Fruit fly (Drosophila melanogaster) whole organism, embryonic: ENCODE data around the gene fne.

ENCODE experiments used
- Asciz ChIP-seq: fragments of 200-800 bp; sonication (Bioruptor generic); optimal IDR thresholded peaks from 2 replicates; lab custom pipeline; 2017; ENCODE audit warnings: missing biosample characterization, mild to moderate bottlenecking, missing genetic modification characterization, missing genetic modification reagents
- CG10267 ChIP-seq: fragments of 200-800 bp; sonication (Bioruptor generic); optimal IDR thresholded peaks from 2 replicates; lab custom pipeline; 2018; ENCODE audit warnings: missing biosample characterization, mild to moderate bottlenecking, missing genetic modification characterization, moderate library complexity
- CG11504 ChIP-seq: fragments of 200-800 bp; sonication (Bioruptor generic); optimal IDR thresholded peaks from 3 replicates; lab custom pipeline; 2019; ENCODE audit warnings: missing biosample characterization, mild to moderate bottlenecking, missing genetic modification characterization, moderate library complexity
- CG12071 ChIP-seq: fragments of 200-800 bp; sonication (Bioruptor generic); optimal IDR thresholded peaks from 3 replicates; lab custom pipeline; 2018; ENCODE audit warnings: missing biosample characterization, mild to moderate bottlenecking, missing genetic modification characterization
- CG12219 ChIP-seq: fragments of 200-800 bp; sonication (Bioruptor generic); optimal IDR thresholded peaks from 3 replicates; lab custom pipeline; 2018; ENCODE audit warnings: missing biosample characterization, mild to moderate bottlenecking, missing genetic modification characterization
- CG1233 ChIP-seq: fragments of 200-800 bp; sonication (Bioruptor generic); optimal IDR thresholded peaks from 4 replicates; lab custom pipeline; 2018; ENCODE audit warnings: missing biosample characterization, mild to moderate bottlenecking, missing genetic modification characterization
- CG12942 ChIP-seq: fragments of 200-800 bp; sonication (Bioruptor generic); optimal IDR thresholded peaks from 3 replicates; lab custom pipeline; 2016; ENCODE audit warnings: missing biosample characterization, missing genetic modification characterization
- CG14050 ChIP-seq: fragments of 200-800 bp; sonication (Bioruptor generic); IDR thresholded peaks from 3 replicates; pipeline ENCODE4 v1.3.6; 2022; ENCODE audit warnings: missing biosample characterization, missing genetic modification characterization
- CG1529 ChIP-seq: fragments of 200-800 bp; sonication (Bioruptor generic); optimal IDR thresholded peaks from 3 replicates; lab custom pipeline; 2018; ENCODE audit warnings: missing biosample characterization, missing genetic modification characterization
- CG1603 ChIP-seq: fragments of 200-800 bp; sonication (Bioruptor generic); optimal IDR thresholded peaks from 2 replicates; lab custom pipeline; 2019; ENCODE audit warnings: missing biosample characterization, mild to moderate bottlenecking, missing genetic modification characterization, moderate library complexity
- CG16779 ChIP-seq: fragments of 200-800 bp; sonication (Bioruptor generic); IDR thresholded peaks from 2 replicates; pipeline ENCODE4 v1.3.6; 2022; ENCODE audit warnings: missing biosample characterization, missing genetic modification characterization
- CG17361 ChIP-seq: fragments of 200-800 bp; sonication (Bioruptor generic); IDR thresholded peaks from 3 replicates; pipeline ENCODE4 v1.3.6; 2022; ENCODE audit warnings: missing biosample characterization, missing genetic modification characterization
- CG31441 ChIP-seq: fragments of 200-800 bp; sonication (Bioruptor generic); IDR thresholded peaks from 2 replicates; pipeline ENCODE4 v1.3.6; 2022; ENCODE audit warnings: missing biosample characterization, missing genetic modification characterization
- CG33557 ChIP-seq: fragments of 200-800 bp; sonication (Bioruptor generic); optimal IDR thresholded peaks from 2 replicates; lab custom pipeline; 2019; ENCODE audit warnings: missing biosample characterization, mild to moderate bottlenecking, missing genetic modification characterization, moderate library complexity
- CG3407 ChIP-seq: fragments of 200-800 bp; sonication (Bioruptor generic); optimal IDR thresholded peaks from 2 replicates; lab custom pipeline; 2018; ENCODE audit warnings: missing biosample characterization, mild to moderate bottlenecking, missing genetic modification characterization
- CG34224 ChIP-seq: fragments of 200-800 bp; sonication (Bioruptor generic); IDR thresholded peaks from 3 replicates; pipeline ENCODE4 v1.3.6; 2022; ENCODE audit warnings: missing biosample characterization, missing genetic modification characterization; ENCODE audit not compliant: partially characterized antibody
- CG4820 ChIP-seq: fragments of 200-800 bp; sonication (Bioruptor generic); optimal IDR thresholded peaks from 3 replicates; lab custom pipeline; 2016; ENCODE audit warnings: missing biosample characterization, missing genetic modification characterization
- CG6254 ChIP-seq: fragments of 200-800 bp; sonication (Bioruptor generic); optimal IDR thresholded peaks from 3 replicates; lab custom pipeline; 2017; ENCODE audit warnings: mild to moderate bottlenecking, missing biosample characterization, missing genetic modification reagents, missing genetic modification characterization
- CG6272 ChIP-seq: fragments of 200-800 bp; sonication (Bioruptor generic); IDR thresholded peaks from 2 replicates; pipeline ENCODE4 v1.3.6; 2022; ENCODE audit warnings: missing biosample characterization, missing genetic modification characterization
- CG6683 ChIP-seq: fragments of 200-800 bp; sonication (Bioruptor generic); optimal IDR thresholded peaks from 2 replicates; lab custom pipeline; 2017; ENCODE audit warnings: missing biosample characterization, mild to moderate bottlenecking, missing genetic modification characterization, missing genetic modification reagents
- CG6765 ChIP-seq: fragments of 200-800 bp; sonication (Bioruptor generic); optimal IDR thresholded peaks from 3 replicates; lab custom pipeline; 2017; ENCODE audit warnings: missing biosample characterization, mild to moderate bottlenecking, missing genetic modification characterization
- CG7786 ChIP-seq: fragments of 200-800 bp; sonication (Bioruptor generic); optimal IDR thresholded peaks from 2 replicates; lab custom pipeline; 2016; ENCODE audit warnings: missing biosample characterization, missing genetic modification characterization
- CG8281 ChIP-seq: fragments of 200-800 bp; sonication (Bioruptor generic); optimal IDR thresholded peaks from 2 replicates; lab custom pipeline; 2018; ENCODE audit warnings: missing biosample characterization, mild to moderate bottlenecking, missing genetic modification characterization, moderate library complexity
- D19A ChIP-seq: fragments of 200-800 bp; optimal IDR thresholded peaks from 3 replicates; lab custom pipeline; 2019; ENCODE audit warnings: missing biosample characterization, mild to moderate bottlenecking, missing genetic modification characterization, moderate library complexity
- Fer2 ChIP-seq: fragments of 200-800 bp; sonication (Bioruptor generic); optimal IDR thresholded peaks from 2 replicates; lab custom pipeline; 2018; ENCODE audit warnings: missing biosample characterization, mild to moderate bottlenecking, missing genetic modification characterization, moderate library complexity
- HLH3B ChIP-seq: fragments of 200-800 bp; sonication (Bioruptor generic); IDR thresholded peaks from 2 replicates; pipeline ENCODE4 v1.3.6; 2022; ENCODE audit warnings: missing biosample characterization, missing genetic modification characterization
- HLH54F ChIP-seq: fragments of 200-800 bp; sonication (Bioruptor generic); optimal IDR thresholded peaks from 3 replicates; lab custom pipeline; 2016; ENCODE audit warnings: missing biosample characterization, missing genetic modification characterization
- Hr39 ChIP-seq: fragments of >200 bp; optimal IDR thresholded peaks from 2 replicates; lab custom pipeline; 2017
- Hsf ChIP-seq: fragments of 200-800 bp; sonication (Bioruptor generic); optimal IDR thresholded peaks from 3 replicates; lab custom pipeline; 2016; ENCODE audit warnings: missing biosample characterization, missing genetic modification characterization
- Kr ChIP-seq: fragments of 200-800 bp; sonication (Bioruptor generic); optimal IDR thresholded peaks from 2 replicates; lab custom pipeline; 2017; ENCODE audit warnings: missing biosample characterization, mild to moderate bottlenecking, missing genetic modification characterization
- Sox100B ChIP-seq: fragments of 200-800 bp; sonication (Bioruptor generic); optimal IDR thresholded peaks from 3 replicates; lab custom pipeline; 2018; ENCODE audit warnings: missing biosample characterization, mild to moderate bottlenecking, missing genetic modification characterization
- TFAM ChIP-seq: fragments of 200-800 bp; sonication (Bioruptor generic); optimal IDR thresholded peaks from 2 replicates; lab custom pipeline; 2017; ENCODE audit warnings: missing biosample characterization, missing genetic modification characterization, inconsistent platforms
- bcd ChIP-seq: fragments of 200-800 bp; sonication (Bioruptor generic); optimal IDR thresholded peaks from 2 replicates; lab custom pipeline; 2017; ENCODE audit warnings: missing biosample characterization, mild to moderate bottlenecking, missing genetic modification characterization
- bsh ChIP-seq, 2 experiments: fragments of 200-800 bp; sonication (Bioruptor generic); optimal IDR thresholded peaks; 2 replicates each; lab custom pipeline; 2017 to 2018; ENCODE audit warnings: mild to moderate bottlenecking in 2 of 2, missing biosample characterization in 2 of 2, missing genetic modification characterization in 2 of 2, moderate library complexity in 1 of 2
- chinmo ChIP-seq: fragments of 200-800 bp; sonication (Bioruptor generic); IDR thresholded peaks from 4 replicates; pipeline ENCODE4 v1.3.6; 2022; ENCODE audit warnings: missing biosample characterization, missing genetic modification characterization; ENCODE audit not compliant: partially characterized antibody
- dmrt11E ChIP-seq: fragments of 200-800 bp; sonication (Bioruptor generic); optimal IDR thresholded peaks from 3 replicates; lab custom pipeline; 2018; ENCODE audit warnings: missing biosample characterization, mild to moderate bottlenecking, missing genetic modification characterization, moderate library complexity
- dmrt99B ChIP-seq: fragments of 200-800 bp; sonication (Bioruptor generic); optimal IDR thresholded peaks from 2 replicates; lab custom pipeline; 2018; ENCODE audit warnings: missing biosample characterization, mild to moderate bottlenecking, missing genetic modification characterization, moderate library complexity
- dpn ChIP-seq, 2 experiments: fragments of 200-800 bp; sonication (Bioruptor generic); optimal IDR thresholded peaks; 3 replicates each; lab custom pipeline; 2016; ENCODE audit warnings: missing biosample characterization in 2 of 2, missing genetic modification characterization in 2 of 2
- exex ChIP-seq: fragments of 200-800 bp; sonication (Bioruptor generic); optimal IDR thresholded peaks from 4 replicates; lab custom pipeline; 2018; ENCODE audit warnings: missing biosample characterization, mild to moderate bottlenecking, missing genetic modification characterization, moderate library complexity
- fd3F ChIP-seq: fragments of 200-800 bp; sonication (Bioruptor generic); optimal IDR thresholded peaks from 2 replicates; lab custom pipeline; 2018; ENCODE audit warnings: missing biosample characterization, mild to moderate bottlenecking, missing genetic modification characterization, moderate library complexity
- ftz-f1 ChIP-seq: fragments of 200-800 bp; sonication (Bioruptor generic); optimal IDR thresholded peaks from 2 replicates; lab custom pipeline; 2016; ENCODE audit warnings: missing biosample characterization, missing genetic modification characterization
- gfzf ChIP-seq: fragments of 200-800 bp; sonication (Bioruptor generic); optimal IDR thresholded peaks from 2 replicates; lab custom pipeline; 2016; ENCODE audit warnings: missing biosample characterization, mild to moderate bottlenecking, missing genetic modification characterization, moderate library complexity
- jing ChIP-seq: fragments of 200-800 bp; sonication (Bioruptor generic); optimal IDR thresholded peaks from 2 replicates; lab custom pipeline; 2018; ENCODE audit warnings: missing biosample characterization, mild to moderate bottlenecking, missing genetic modification characterization
- lov ChIP-seq, 2 experiments: fragments of 200-800 bp in 1 of 2; fragments of >200 bp in 1 of 2; sonication (Bioruptor generic) in 1 of 2; IDR thresholded peaks in 1 of 2; optimal IDR thresholded peaks in 1 of 2; 2 replicates in 1 of 2; 3 replicates in 1 of 2; pipeline versions ENCODE4 v1.3.6 to Lab custom; 2017 to 2022; ENCODE audit warnings: missing biosample characterization in 1 of 2, missing genetic modification characterization in 1 of 2
- pros ChIP-seq: fragments of 200-800 bp; sonication (Bioruptor generic); optimal IDR thresholded peaks from 3 replicates; lab custom pipeline; 2019; ENCODE audit warnings: missing biosample characterization, mild to moderate bottlenecking, missing genetic modification characterization, moderate library complexity
- repo ChIP-seq: fragments of 200-800 bp; sonication (Bioruptor generic); optimal IDR thresholded peaks from 2 replicates; lab custom pipeline; 2016; ENCODE audit warnings: missing biosample characterization, missing genetic modification characterization
- scrt ChIP-seq: fragments of 200-800 bp; sonication (Bioruptor generic); optimal IDR thresholded peaks from 2 replicates; lab custom pipeline; 2018; ENCODE audit warnings: missing biosample characterization, mild to moderate bottlenecking, missing genetic modification characterization, moderate library complexity
- sd ChIP-seq: fragments of 200-800 bp; sonication (Bioruptor generic); optimal IDR thresholded peaks from 3 replicates; lab custom pipeline; 2018; ENCODE audit warnings: missing biosample characterization, mild to moderate bottlenecking, missing genetic modification characterization, moderate library complexity
- wek ChIP-seq: fragments of 200-800 bp; sonication (Bioruptor generic); optimal IDR thresholded peaks from 3 replicates; lab custom pipeline; 2018; ENCODE audit warnings: missing biosample characterization, mild to moderate bottlenecking, missing genetic modification characterization, moderate library complexity

fne gene

DNA sequence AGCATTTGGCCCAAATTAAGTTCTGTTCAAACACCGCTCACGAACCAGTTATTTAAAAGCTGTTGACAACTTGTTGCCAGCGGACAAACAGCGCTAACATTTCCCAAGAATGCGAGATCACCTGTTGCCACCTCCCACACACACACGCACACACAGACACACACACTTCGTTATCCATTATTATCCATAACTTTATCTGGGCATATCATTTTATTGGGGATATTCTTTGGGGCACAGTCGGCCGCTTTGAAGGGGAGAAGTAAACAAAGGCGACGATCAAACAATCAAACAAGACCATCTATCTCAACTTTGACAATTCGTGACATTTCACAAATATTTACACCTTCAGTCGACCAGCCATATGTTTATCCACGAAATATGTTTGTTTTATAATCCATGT lies 28.2 kb upstream of the fne start (continued):
- no peak for TF ChIP-seq repo
- no peak for TF ChIP-seq Hr39 (lab: Kevin White, UChicago)
- no peak for TF ChIP-seq pros (GFP tag; lab: Kevin White, UChicago)
- no peak for TF ChIP-seq Hsf (GFP tag; lab: Kevin White, UChicago)
- peak; percentile 22 for TF ChIP-seq scrt
- no peak for TF ChIP-seq gfzf (GFP tag; lab: Kevin White, UChicago)
- no peak for TF ChIP-seq CG16779 (GFP tag; lab: Robert Waterston, UW)
- no peak for TF ChIP-seq bcd (GFP tag; lab: Kevin White, UChicago)
- TF ChIP-seq CG6272 (GFP tag; lab: Robert Waterston, UW) = no peak
- TF ChIP-seq CG1529 = no peak
- TF ChIP-seq dmrt99B (tag; lab: Kevin White, UChicago) = peak; percentile 37
- TF ChIP-seq exex (tag; lab: Kevin White, UChicago) = no peak
- no peak for TF ChIP-seq lov (optimal IDR thresholded peaks at IDR 0.05; lab: Kevin White, UChicago)
- peak; percentile 20; the same call in 1 of the 3 replicates for TF ChIP-seq lov (GFP tag; IDR thresholded peaks at IDR 0.05; lab: Robert Waterston, UW)
- TF ChIP-seq CG6683 = no peak
- peak; percentile 30 for TF ChIP-seq CG11504 (tag; lab: Kevin White, UChicago)
- TF ChIP-seq bsh (GFP tag; optimal IDR thresholded peaks at IDR 0.05; lab: Kevin White, UChicago) = peak in 1 of 2 experiments; percentile 50
- TF ChIP-seq fd3F = peak; percentile 8
- no peak for TF ChIP-seq HLH3B
- no peak for TF ChIP-seq ftz-f1
- no peak for TF ChIP-seq HLH54F (GFP tag; lab: Kevin White, UChicago)
- TF ChIP-seq CG10267 = peak; percentile 26
- no peak for TF ChIP-seq CG8281 (tag; lab: Kevin White, UChicago)
- TF ChIP-seq CG12219 = peak; percentile 17
- peak; percentile 31 for TF ChIP-seq Sox100B
- TF ChIP-seq CG6254 (GFP tag; lab: Kevin White, UChicago) = peak; percentile 56
- TF ChIP-seq CG34224 (GFP tag; lab: Robert Waterston, UW) = no peak
- peak; percentile 8 for TF ChIP-seq CG3407 (GFP tag; lab: Kevin White, UChicago)
- TF ChIP-seq CG1233 (GFP tag; lab: Kevin White, UChicago) = peak; percentile 31
- peak; percentile 47 for TF ChIP-seq CG12071 (GFP tag; lab: Kevin White, UChicago)
- no peak for TF ChIP-seq CG6765
- no peak for TF ChIP-seq sd (tag; lab: Kevin White, UChicago)
- peak; percentile 56 for TF ChIP-seq CG1603 (tag; lab: Kevin White, UChicago)
- TF ChIP-seq wek (GFP tag; lab: Kevin White, UChicago) = peak; percentile 48
- TF ChIP-seq dpn (GFP tag; optimal IDR thresholded peaks at IDR 0.05; lab: Kevin White, UChicago) = no peak
- no peak for TF ChIP-seq Kr
- peak; percentile 47 for TF ChIP-seq CG31441 (GFP tag; lab: Robert Waterston, UW)
- peak; percentile 7 for TF ChIP-seq D19A (tag; lab: Kevin White, UChicago)
- TF ChIP-seq CG4820 (GFP tag; lab: Kevin White, UChicago) = no peak
- 0 out of 4 replicates have a peak, but pooled peaks have one; percentile 10 for TF ChIP-seq chinmo
- peak; percentile 15 for TF ChIP-seq Fer2 (tag; lab: Kevin White, UChicago)
- TF ChIP-seq CG14050 (GFP tag; lab: Robert Waterston, UW) = no peak
- TF ChIP-seq TFAM = no peak
- TF ChIP-seq CG17361 (GFP tag; lab: Robert Waterston, UW) = no peak; the same call in 2 of the 3 replicates
- TF ChIP-seq dmrt11E = peak; percentile 24
- TF ChIP-seq CG12942 (GFP tag; lab: Kevin White, UChicago) = no peak
- peak; percentile 32 for TF ChIP-seq CG33557 (GFP tag; lab: Kevin White, UChicago)
- TF ChIP-seq Asciz = peak; percentile 67
- no peak for TF ChIP-seq jing (GFP tag; lab: Kevin White, UChicago)
- peak; percentile 13 for TF ChIP-seq CG7786
